Fruit fly (Drosophila melanogaster) whole organism, embryonic: ENCODE measurements around the gene Nsun2.

ENCODE experiments used
- CG13424 ChIP-seq: fragments of 200-800 bp; sonication (Bioruptor generic); optimal IDR thresholded peaks from 2 replicates; lab custom pipeline; 2019; ENCODE audit warnings: missing biosample characterization, mild to moderate bottlenecking, missing genetic modification characterization, moderate library complexity
- CG8388 ChIP-seq: fragments of 200-800 bp; sonication (Bioruptor generic); optimal IDR thresholded peaks from 2 replicates; lab custom pipeline; 2019; ENCODE audit warnings: missing biosample characterization, mild to moderate bottlenecking, missing genetic modification characterization, moderate library complexity
- Xbp1 ChIP-seq: fragments of 200-800 bp; sonication (Bioruptor generic); optimal IDR thresholded peaks from 3 replicates; lab custom pipeline; 2016; ENCODE audit warnings: missing biosample characterization, mild to moderate bottlenecking, missing genetic modification characterization
- ase ChIP-seq: fragments of 200-800 bp; sonication (Bioruptor generic); IDR thresholded peaks from 3 replicates; pipeline ENCODE4 v1.3.6; 2022; ENCODE audit warnings: missing biosample characterization, missing genetic modification characterization
- ci ChIP-seq: fragments of 200-800 bp; sonication (Bioruptor generic); IDR thresholded peaks from 3 replicates; pipeline ENCODE4 v1.3.6; 2022; ENCODE audit warnings: missing biosample characterization, missing genetic modification characterization
- pfk ChIP-seq: fragments of 200-800 bp; sonication (Bioruptor generic); optimal IDR thresholded peaks from 2 replicates; lab custom pipeline; 2018; ENCODE audit warnings: missing biosample characterization, mild to moderate bottlenecking, missing genetic modification characterization, moderate library complexity
- pnt ChIP-seq: fragments of 200-800 bp; sonication (Bioruptor generic); optimal IDR thresholded peaks from 3 replicates; lab custom pipeline; 2016; ENCODE audit warnings: missing biosample characterization, missing genetic modification characterization
- tio ChIP-seq: fragments of 200-800 bp; sonication (Bioruptor generic); optimal IDR thresholded peaks from 2 replicates; lab custom pipeline; 2017; ENCODE audit warnings: missing biosample characterization, missing genetic modification characterization, inconsistent platforms

DNA sequence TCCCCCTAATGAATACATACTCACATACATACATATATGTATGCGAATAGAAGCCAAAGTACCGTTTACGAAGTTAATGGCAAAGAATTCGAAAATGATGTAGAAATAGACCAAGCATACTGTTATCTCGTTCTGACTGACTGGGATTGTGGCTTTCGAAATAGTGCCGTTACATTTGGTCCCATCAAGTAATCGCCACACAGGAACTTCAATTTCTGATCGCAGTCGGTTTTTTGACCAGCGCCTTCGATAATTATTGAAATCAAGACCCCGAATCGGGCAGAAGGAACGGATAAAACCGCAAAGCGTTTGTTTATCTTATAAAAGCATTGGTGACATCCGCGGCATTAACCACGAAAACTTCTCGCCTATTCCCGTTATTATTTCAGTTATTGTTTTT is 6.0 kb upstream of the Nsun2 start:
- TF ChIP-seq ase (no peak), pnt (GFP tag; lab: Kevin White, UChicago) (no peak), Xbp1 (GFP tag; lab: Kevin White, UChicago) (no peak), pfk (GFP tag; lab: Kevin White, UChicago) (no peak), CG13424 (tag; lab: Kevin White, UChicago) (no peak), CG8388 (GFP tag; lab: Kevin White, UChicago) (no peak), tio (GFP tag; lab: Kevin White, UChicago) (no peak), ci (GFP tag; lab: Robert Waterston, UW) (no peak)
